Fruit fly (Drosophila melanogaster): ENCODE data around the gene GstD9.

Gene GstD9

DNA sequence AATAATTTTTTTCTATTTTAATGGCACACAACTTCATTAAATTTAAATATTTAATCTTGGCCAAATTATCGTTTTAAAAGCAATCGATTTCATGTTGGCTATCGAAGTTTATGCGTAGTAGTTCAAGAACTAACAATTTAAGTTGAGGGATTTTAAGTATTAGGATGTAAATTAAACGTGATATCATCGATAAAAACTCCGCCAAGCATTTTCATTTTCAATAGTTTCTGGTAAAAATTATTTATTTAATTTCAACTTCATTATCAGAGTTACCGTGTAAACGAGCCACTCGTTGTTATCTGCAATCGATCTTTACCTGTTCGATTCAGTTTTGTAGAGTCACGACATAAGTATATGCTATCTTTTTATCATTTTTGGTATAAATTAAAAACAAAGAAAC, 35.6 kb upstream of the GstD9 start (continued):
- TF ChIP-seq bsh (GFP tag; optimal IDR thresholded peaks at IDR 0.05), result peak; percentile 79 to 99
- TF ChIP-seq CG13775 (GFP tag; optimal IDR thresholded peaks at IDR 0.05), result peak; percentile 96
- 0 out of 3 replicates have a peak, but pooled peaks have one; percentile 17 for TF ChIP-seq zen2 (GFP tag; IDR thresholded peaks at IDR 0.05; ENCODE audit: partially characterized antibody)
- TF ChIP-seq CG14050 (GFP tag; IDR thresholded peaks at IDR 0.05), result peak; percentile 96
- peak; percentile 92 for TF ChIP-seq wor (GFP tag; IDR thresholded peaks at IDR 0.05)
- TF ChIP-seq CG18262 (tag; optimal IDR thresholded peaks at IDR 0.05), result peak; percentile 99
- TF ChIP-seq gcm2 (GFP tag; optimal IDR thresholded peaks at IDR 0.05), result peak; percentile 92
- TF ChIP-seq YL-1 (GFP tag; optimal IDR thresholded peaks at IDR 0.05), result peak; percentile 91
- TF ChIP-seq Spps (tag; optimal IDR thresholded peaks at IDR 0.05), result peak; percentile 98
- TF ChIP-seq CG18476 (GFP tag; optimal IDR thresholded peaks at IDR 0.05), result peak; percentile 100
- peak; percentile 95 for TF ChIP-seq D19B (GFP tag; optimal IDR thresholded peaks at IDR 0.05)
- TF ChIP-seq shn (GFP tag; optimal IDR thresholded peaks at IDR 0.05), result peak; percentile 75
- peak; percentile 89 for TF ChIP-seq cas (GFP tag; IDR thresholded peaks at IDR 0.05)
- TF ChIP-seq CG15601 (tag; optimal IDR thresholded peaks at IDR 0.05), result peak; percentile 98
- peak; percentile 94 for TF ChIP-seq CG5953 (GFP tag; IDR thresholded peaks at IDR 0.05)
- peak; percentile 95 for TF ChIP-seq CG2120 (GFP tag; optimal IDR thresholded peaks at IDR 0.05)
- TF ChIP-seq CoRest (tag; optimal IDR thresholded peaks at IDR 0.05), result peak; percentile 99
- peak; percentile 46 for TF ChIP-seq pzg (GFP tag; optimal IDR thresholded peaks at IDR 0.05)
- peak; percentile 94 for TF ChIP-seq CG5245 (GFP tag; optimal IDR thresholded peaks at IDR 0.05)
- TF ChIP-seq CG7839 (tag; optimal IDR thresholded peaks at IDR 0.05), result peak; percentile 99
- TF ChIP-seq Rx (GFP tag; IDR thresholded peaks at IDR 0.05), result peak; percentile 94
- peak; percentile 95 for TF ChIP-seq Aef1 (GFP tag; IDR thresholded peaks at IDR 0.05)
- TF ChIP-seq CG18619 (GFP tag; optimal IDR thresholded peaks at IDR 0.05), result peak; percentile 94
- peak; percentile 88 for TF ChIP-seq CG43689 (GFP tag; IDR thresholded peaks at IDR 0.05)
- no peak for TF ChIP-seq fru (optimal IDR thresholded peaks at IDR 0.05)
- peak; percentile 86 for TF ChIP-seq Antp (GFP tag; optimal IDR thresholded peaks at IDR 0.05)
- peak; percentile 99 for TF ChIP-seq phol (tag; optimal IDR thresholded peaks at IDR 0.05)
- TF ChIP-seq Hsf (GFP tag; optimal IDR thresholded peaks at IDR 0.05), result peak; percentile 97
- peak; percentile 95 for TF ChIP-seq CG3407 (GFP tag; optimal IDR thresholded peaks at IDR 0.05)
- peak; percentile 97 for TF ChIP-seq CG17186 (GFP tag; optimal IDR thresholded peaks at IDR 0.05)
- peak; percentile 94 for TF ChIP-seq CG2875 (GFP tag; optimal IDR thresholded peaks at IDR 0.05)
- TF ChIP-seq CG13624 (GFP tag; optimal IDR thresholded peaks at IDR 0.05), result peak; percentile 96
- TF ChIP-seq Lhr (GFP tag; optimal IDR thresholded peaks at IDR 0.05), result peak; percentile 92
- peak; percentile 100 for TF ChIP-seq CG10543 (GFP tag; optimal IDR thresholded peaks at IDR 0.05)
- peak; percentile 93 for TF ChIP-seq jing (GFP tag; optimal IDR thresholded peaks at IDR 0.05)
- peak; percentile 98 for TF ChIP-seq CG17328 (GFP tag; IDR thresholded peaks at IDR 0.05)
- peak; percentile 82 for TF ChIP-seq corto (GFP tag; optimal IDR thresholded peaks at IDR 0.05)
- peak; percentile 97 for TF ChIP-seq NfI (GFP tag; optimal IDR thresholded peaks at IDR 0.05)
- TF ChIP-seq CG3838 (GFP tag; optimal IDR thresholded peaks at IDR 0.05), result peak; percentile 90
- peak; percentile 99 for TF ChIP-seq unpg (GFP tag; optimal IDR thresholded peaks at IDR 0.05)
- TF ChIP-seq kah (GFP tag; optimal IDR thresholded peaks at IDR 0.05), result peak; percentile 97
- peak; percentile 90 for TF ChIP-seq pum (GFP tag; optimal IDR thresholded peaks at IDR 0.05)
- TF ChIP-seq CG7745 (tag; optimal IDR thresholded peaks at IDR 0.05), result peak; percentile 92
- TF ChIP-seq HLHmδ (GFP tag; optimal IDR thresholded peaks at IDR 0.05), result no peak
- no peak for TF ChIP-seq sna (GFP tag; IDR thresholded peaks at IDR 0.05; ENCODE audit: partially characterized antibody)
- TF ChIP-seq maf-S (GFP tag; optimal IDR thresholded peaks at IDR 0.05), result peak; percentile 94
- no peak for TF ChIP-seq pita (GFP tag; optimal IDR thresholded peaks at IDR 0.05)
- TF ChIP-seq en (GFP tag; optimal IDR thresholded peaks at IDR 0.05), result peak; percentile 94
- peak; percentile 98 for TF ChIP-seq CrebB (tag; optimal IDR thresholded peaks at IDR 0.05)
- TF ChIP-seq CG18599 (GFP tag; optimal IDR thresholded peaks at IDR 0.05), result peak; percentile 99
